Fruit fly (Drosophila melanogaster): ENCODE measurements around the gene SP1029.

DNA sequence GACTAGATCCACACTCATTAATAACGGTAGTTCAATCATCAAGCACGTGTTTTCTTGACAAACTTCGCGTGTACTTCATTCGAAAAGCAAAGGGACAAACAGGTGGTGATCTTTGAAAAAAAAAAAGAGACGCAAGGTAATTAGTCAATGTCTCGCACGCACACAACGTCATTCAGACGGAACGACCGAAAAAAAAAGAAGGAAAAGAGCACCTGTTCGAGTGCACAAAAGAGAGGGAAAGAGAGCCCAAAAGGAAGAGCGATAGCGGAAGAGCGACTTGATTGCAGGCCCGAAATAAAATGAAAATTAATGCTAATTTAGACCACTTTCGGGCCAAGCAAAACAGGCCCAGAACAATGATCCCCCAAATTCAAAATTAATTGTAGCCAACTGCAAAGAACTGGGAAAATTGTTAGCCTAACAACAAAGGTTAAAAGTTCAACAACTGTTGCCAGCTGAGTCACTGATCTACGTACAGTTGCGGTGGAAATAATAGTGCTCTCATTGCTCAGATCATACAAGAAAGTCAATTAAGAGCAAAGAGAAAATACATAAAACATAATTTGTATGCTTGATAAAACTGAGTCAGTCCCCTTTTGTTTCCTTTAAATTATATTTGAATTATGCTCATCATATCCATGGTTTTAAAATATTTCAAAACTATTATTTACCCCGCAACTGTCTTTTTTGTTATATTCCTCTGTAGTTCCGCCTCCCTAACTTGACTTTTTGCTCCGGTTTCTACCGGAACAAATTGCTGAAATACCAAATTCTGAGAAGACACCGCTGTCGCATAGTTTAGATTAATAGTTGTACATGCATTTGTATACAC is 34.4 kb downstream of the SP1029 start:
- TF ChIP-seq CG8478 (optimal IDR thresholded peaks at IDR 0.05): no peak
- TF ChIP-seq CTCF (optimal IDR thresholded peaks at IDR 0.05): no peak

Measured in S2 (cell line).